Fruit fly (Drosophila melanogaster) whole organism, embryonic: ENCODE data around the gene CG14277.

ENCODE experiments used
- B-H2 ChIP-seq: fragments of 200-800 bp; sonication (Bioruptor generic); optimal IDR thresholded peaks from 2 replicates; lab custom pipeline; 2018; ENCODE audit warnings: missing biosample characterization, mild to moderate bottlenecking, missing genetic modification characterization
- Bteb2 ChIP-seq: fragments of 200-800 bp; sonication (Bioruptor generic); optimal IDR thresholded peaks from 2 replicates; lab custom pipeline; 2016; ENCODE audit warnings: missing biosample characterization, missing genetic modification characterization
- CG10543 ChIP-seq: fragments of 200-800 bp; sonication (Bioruptor generic); optimal IDR thresholded peaks from 3 replicates; lab custom pipeline; 2017; ENCODE audit warnings: missing biosample characterization, mild to moderate bottlenecking, missing genetic modification characterization, moderate library complexity
- CG10979 ChIP-seq: fragments of 200-800 bp; sonication (Bioruptor generic); optimal IDR thresholded peaks from 2 replicates; lab custom pipeline; 2018; ENCODE audit warnings: missing biosample characterization, mild to moderate bottlenecking, missing genetic modification characterization, moderate library complexity
- CG12659 ChIP-seq: fragments of 200-800 bp; sonication (Bioruptor generic); optimal IDR thresholded peaks from 3 replicates; lab custom pipeline; 2017; ENCODE audit warnings: mild to moderate bottlenecking, missing biosample characterization, missing genetic modification reagents, missing genetic modification characterization
- CG12942 ChIP-seq: fragments of 200-800 bp; sonication (Bioruptor generic); optimal IDR thresholded peaks from 3 replicates; lab custom pipeline; 2016; ENCODE audit warnings: missing biosample characterization, missing genetic modification characterization
- CG13287 ChIP-seq: fragments of 200-800 bp; sonication (Bioruptor generic); IDR thresholded peaks from 2 replicates; pipeline ENCODE4 v1.3.6; 2022; ENCODE audit warnings: missing biosample characterization, missing genetic modification characterization; ENCODE audit not compliant: partially characterized antibody
- CG13296 ChIP-seq: fragments of 200-800 bp; sonication (Bioruptor generic); optimal IDR thresholded peaks from 3 replicates; lab custom pipeline; 2018; ENCODE audit warnings: missing biosample characterization, mild to moderate bottlenecking, missing genetic modification characterization
- CG14014 ChIP-seq: fragments of 200-800 bp; sonication (Bioruptor generic); IDR thresholded peaks from 2 replicates; pipeline ENCODE4 v1.3.6; 2022; ENCODE audit warnings: missing biosample characterization, missing genetic modification characterization
- CG1647 ChIP-seq: fragments of 200-800 bp; sonication (Bioruptor generic); optimal IDR thresholded peaks from 3 replicates; lab custom pipeline; 2016; ENCODE audit warnings: missing biosample characterization, missing genetic modification characterization
- CG2678 ChIP-seq: fragments of 200-800 bp; sonication (Bioruptor generic); optimal IDR thresholded peaks from 3 replicates; lab custom pipeline; 2019; ENCODE audit warnings: missing biosample characterization, mild to moderate bottlenecking, missing genetic modification characterization, moderate library complexity
- CG33557 ChIP-seq: fragments of 200-800 bp; sonication (Bioruptor generic); optimal IDR thresholded peaks from 2 replicates; lab custom pipeline; 2019; ENCODE audit warnings: missing biosample characterization, mild to moderate bottlenecking, missing genetic modification characterization, moderate library complexity
- CG4360 ChIP-seq: fragments of 200-800 bp; sonication (Bioruptor generic); IDR thresholded peaks from 2 replicates; pipeline ENCODE4 v1.3.6; 2022; ENCODE audit warnings: missing biosample characterization, missing genetic modification characterization
- CG7839 ChIP-seq: fragments of 200-800 bp; sonication (Bioruptor generic); optimal IDR thresholded peaks from 3 replicates; lab custom pipeline; 2018; ENCODE audit warnings: missing biosample characterization, mild to moderate bottlenecking, missing genetic modification characterization, moderate library complexity
- CG8478 ChIP-seq: fragments of >200 bp; optimal IDR thresholded peaks from 2 replicates; lab custom pipeline; 2018
- CG9727 ChIP-seq: fragments of 200-800 bp; sonication (Bioruptor generic); optimal IDR thresholded peaks from 3 replicates; lab custom pipeline; 2017; ENCODE audit warnings: missing biosample characterization, mild to moderate bottlenecking, missing genetic modification characterization
- Camta ChIP-seq: fragments of 200-800 bp; sonication (Bioruptor generic); optimal IDR thresholded peaks from 2 replicates; lab custom pipeline; 2016; ENCODE audit warnings: missing biosample characterization, missing genetic modification characterization
- CkIIα-i1 ChIP-seq: fragments of 200-800 bp; sonication (Bioruptor generic); IDR thresholded peaks from 2 replicates; pipeline ENCODE4 v1.3.6; 2022; ENCODE audit warnings: missing biosample characterization, missing genetic modification characterization
- Dip3 ChIP-seq: fragments of 200-800 bp; sonication (Bioruptor generic); optimal IDR thresholded peaks from 3 replicates; lab custom pipeline; 2016; ENCODE audit warnings: missing biosample characterization, missing genetic modification characterization
- Doc3 ChIP-seq: fragments of 200-800 bp; sonication (Bioruptor generic); IDR thresholded peaks from 3 replicates; pipeline ENCODE4 v1.3.6; 2022; ENCODE audit warnings: missing biosample characterization, missing genetic modification characterization; ENCODE audit not compliant: partially characterized antibody
- H2.0 ChIP-seq: fragments of 200-800 bp; sonication (Bioruptor generic); IDR thresholded peaks from 2 replicates; pipeline ENCODE4 v1.3.6; 2022; ENCODE audit warnings: missing biosample characterization, missing genetic modification characterization
- Jarid2 ChIP-seq: fragments of 200-800 bp; sonication (Bioruptor generic); optimal IDR thresholded peaks from 3 replicates; lab custom pipeline; 2017; ENCODE audit warnings: mild to moderate bottlenecking, missing biosample characterization, missing genetic modification reagents, missing genetic modification characterization
- MBD-R2 ChIP-seq: fragments of 200-800 bp; sonication (Bioruptor generic); IDR thresholded peaks from 2 replicates; pipeline ENCODE4 v1.3.6; 2022; ENCODE audit warnings: missing biosample characterization, missing genetic modification characterization
- NFAT ChIP-seq: fragments of 200-800 bp; sonication (Bioruptor generic); IDR thresholded peaks from 2 replicates; pipeline ENCODE4 v1.3.6; 2022; ENCODE audit warnings: missing biosample characterization, missing genetic modification characterization
- NK7.1 ChIP-seq: fragments of 200-800 bp; sonication (Bioruptor generic); optimal IDR thresholded peaks from 3 replicates; lab custom pipeline; 2016; ENCODE audit warnings: missing biosample characterization, missing genetic modification characterization
- NfI ChIP-seq: fragments of 200-800 bp; sonication (Bioruptor generic); optimal IDR thresholded peaks from 3 replicates; lab custom pipeline; 2018; ENCODE audit warnings: missing biosample characterization, mild to moderate bottlenecking, missing genetic modification characterization, moderate library complexity
- PHDP ChIP-seq: fragments of 200-800 bp; sonication (Bioruptor generic); optimal IDR thresholded peaks from 3 replicates; lab custom pipeline; 2018; ENCODE audit warnings: missing biosample characterization, mild to moderate bottlenecking, missing genetic modification characterization, moderate library complexity
- Pdp1 ChIP-seq, 2 experiments: fragments of 200-800 bp; sonication (Bioruptor generic); optimal IDR thresholded peaks; 3 replicates each; lab custom pipeline; 2016; ENCODE audit warnings: missing biosample characterization in 2 of 2, missing genetic modification characterization in 2 of 2, mild to moderate bottlenecking in 1 of 2, moderate library complexity in 1 of 2
- Ptx1 ChIP-seq: fragments of 200-800 bp; sonication (Bioruptor generic); IDR thresholded peaks from 2 replicates; pipeline ENCODE4 v1.3.6; 2022; ENCODE audit warnings: missing biosample characterization, missing genetic modification characterization
- Vsx1 ChIP-seq: fragments of 200-800 bp; sonication (Bioruptor generic); optimal IDR thresholded peaks from 2 replicates; lab custom pipeline; 2017; ENCODE audit warnings: missing biosample characterization, mild to moderate bottlenecking, missing genetic modification characterization, missing genetic modification reagents
- Xbp1 ChIP-seq: fragments of 200-800 bp; sonication (Bioruptor generic); optimal IDR thresholded peaks from 3 replicates; lab custom pipeline; 2016; ENCODE audit warnings: missing biosample characterization, mild to moderate bottlenecking, missing genetic modification characterization
- ap ChIP-seq: fragments of 200-800 bp; sonication (Bioruptor generic); IDR thresholded peaks from 2 replicates; pipeline ENCODE4 v1.3.6; 2022; ENCODE audit warnings: missing biosample characterization, missing genetic modification characterization
- ase ChIP-seq: fragments of 200-800 bp; sonication (Bioruptor generic); IDR thresholded peaks from 3 replicates; pipeline ENCODE4 v1.3.6; 2022; ENCODE audit warnings: missing biosample characterization, missing genetic modification characterization
- ash1 ChIP-seq: fragments of 200-800 bp; sonication (Bioruptor generic); optimal IDR thresholded peaks from 2 replicates; lab custom pipeline; 2018; ENCODE audit warnings: missing biosample characterization, mild to moderate bottlenecking, missing genetic modification characterization
- bsh ChIP-seq, 2 experiments: fragments of 200-800 bp; sonication (Bioruptor generic); optimal IDR thresholded peaks; 2 replicates each; lab custom pipeline; 2017 to 2018; ENCODE audit warnings: mild to moderate bottlenecking in 2 of 2, missing biosample characterization in 2 of 2, missing genetic modification characterization in 2 of 2, moderate library complexity in 1 of 2
- cas ChIP-seq: fragments of 200-800 bp; sonication (Bioruptor generic); IDR thresholded peaks from 2 replicates; pipeline ENCODE4 v1.3.6; 2022; ENCODE audit warnings: missing biosample characterization, missing genetic modification characterization
- chn ChIP-seq: fragments of 200-800 bp; sonication (Bioruptor generic); optimal IDR thresholded peaks from 2 replicates; lab custom pipeline; 2016; ENCODE audit warnings: missing biosample characterization, missing genetic modification characterization
- crc ChIP-seq: fragments of 200-800 bp; sonication (Bioruptor generic); optimal IDR thresholded peaks from 2 replicates; lab custom pipeline; 2016; ENCODE audit warnings: missing biosample characterization, missing genetic modification characterization
- dpn ChIP-seq, 2 experiments: fragments of 200-800 bp; sonication (Bioruptor generic); optimal IDR thresholded peaks; 3 replicates each; lab custom pipeline; 2016; ENCODE audit warnings: missing biosample characterization in 2 of 2, missing genetic modification characterization in 2 of 2
- gem ChIP-seq: fragments of 200-800 bp; sonication (Bioruptor generic); optimal IDR thresholded peaks from 2 replicates; lab custom pipeline; 2019; ENCODE audit warnings: missing biosample characterization, mild to moderate bottlenecking, missing genetic modification characterization, moderate library complexity
- gro ChIP-seq: fragments of 200-800 bp; sonication (Bioruptor generic); optimal IDR thresholded peaks from 2 replicates; lab custom pipeline; 2016; ENCODE audit warnings: missing biosample characterization, missing genetic modification characterization
- gt ChIP-seq: fragments of 200-800 bp; sonication (Bioruptor generic); IDR thresholded peaks from 2 replicates; pipeline ENCODE4 v1.3.6; 2022; ENCODE audit warnings: missing biosample characterization, missing genetic modification characterization
- h ChIP-seq: fragments of >200 bp; optimal IDR thresholded peaks from 2 replicates; lab custom pipeline; 2017
- hkb ChIP-seq, 2 experiments: fragments of 200-800 bp in 1 of 2; fragments of >200 bp in 1 of 2; sonication (Bioruptor generic) in 1 of 2; IDR thresholded peaks in 1 of 2; optimal IDR thresholded peaks in 1 of 2; 2 replicates each; pipeline versions ENCODE4 v1.3.6 to Lab custom; 2017 to 2022; ENCODE audit warnings: missing biosample characterization in 1 of 2, missing genetic modification characterization in 1 of 2
- insv ChIP-seq, 2 experiments: fragments of 200-800 bp; sonication (Bioruptor generic); optimal IDR thresholded peaks; 3 replicates each; lab custom pipeline; 2016 to 2018; ENCODE audit warnings: missing biosample characterization in 2 of 2, missing genetic modification characterization in 2 of 2
- inv ChIP-seq: fragments of 200-800 bp; sonication (Bioruptor generic); IDR thresholded peaks from 2 replicates; pipeline ENCODE4 v1.3.6; 2022; ENCODE audit warnings: missing biosample characterization, missing genetic modification characterization; ENCODE audit not compliant: partially characterized antibody
- jumu ChIP-seq: fragments of 200-800 bp; sonication (Bioruptor generic); optimal IDR thresholded peaks from 3 replicates; lab custom pipeline; 2016; ENCODE audit warnings: missing biosample characterization, missing genetic modification characterization
- lbe ChIP-seq: fragments of 200-800 bp; sonication (Bioruptor generic); optimal IDR thresholded peaks from 2 replicates; lab custom pipeline; 2016; ENCODE audit warnings: missing biosample characterization, mild to moderate bottlenecking, missing genetic modification characterization
- maf-S ChIP-seq: fragments of 200-800 bp; sonication (Bioruptor generic); optimal IDR thresholded peaks from 2 replicates; lab custom pipeline; 2016; ENCODE audit warnings: missing biosample characterization, missing genetic modification characterization
- ro ChIP-seq: fragments of 200-800 bp; sonication (Bioruptor generic); IDR thresholded peaks from 2 replicates; pipeline ENCODE4 v1.3.6; 2022; ENCODE audit warnings: missing biosample characterization, missing genetic modification characterization
- vnd ChIP-seq: fragments of 200-800 bp; sonication (Bioruptor generic); IDR thresholded peaks from 3 replicates; pipeline ENCODE4 v1.3.6; 2022; ENCODE audit warnings: missing biosample characterization, missing genetic modification characterization; ENCODE audit not compliant: partially characterized antibody

CG14277 gene

DNA sequence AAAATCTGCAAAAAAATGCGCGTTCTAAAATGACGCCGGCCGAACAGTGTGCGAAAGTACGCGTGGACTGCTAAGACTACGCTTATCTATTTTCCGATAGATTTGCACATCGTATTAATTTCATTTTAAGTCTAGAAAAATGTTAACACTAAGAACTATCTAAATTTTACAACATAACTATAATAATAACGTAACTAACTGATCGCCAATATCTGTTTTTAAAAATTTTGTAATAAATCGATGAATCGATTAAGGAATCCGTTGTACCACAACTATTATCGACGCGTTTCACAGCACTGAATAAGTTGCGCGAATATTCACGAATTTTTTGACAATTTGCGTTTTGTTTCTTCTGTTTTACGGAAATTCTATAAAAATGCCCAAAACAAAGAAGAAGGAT is 31.2 kb upstream of the CG14277 start, which contains the start of gene Ssb-c31a (continued):
- no peak for TF ChIP-seq crc
- TF ChIP-seq CG9727 (GFP tag; lab: Kevin White, UChicago), result peak; percentile 45
- peak; percentile 86 for TF ChIP-seq B-H2 (GFP tag; lab: Kevin White, UChicago)
- peak; percentile 57 for TF ChIP-seq gem (tag; lab: Kevin White, UChicago)
- no peak for TF ChIP-seq Jarid2 (GFP tag; lab: Kevin White, UChicago)
- TF ChIP-seq vnd, result peak; percentile 70
- peak; percentile 56 to 61 for TF ChIP-seq Pdp1 (GFP tag; optimal IDR thresholded peaks at IDR 0.05; lab: Kevin White, UChicago)
- TF ChIP-seq Bteb2 (GFP tag; lab: Kevin White, UChicago), result peak; percentile 41
- TF ChIP-seq NfI (GFP tag; lab: Kevin White, UChicago), result peak; percentile 72
- peak; percentile 44 for TF ChIP-seq CG1647 (GFP tag; lab: Kevin White, UChicago)
- no peak for TF ChIP-seq CkIIα-i1 (GFP tag; lab: Robert Waterston, UW)
- no peak for TF ChIP-seq NFAT (GFP tag; lab: Robert Waterston, UW)
- TF ChIP-seq Ptx1 (GFP tag; lab: Robert Waterston, UW), result peak; percentile 35; the same call in 1 of the 2 replicates
- TF ChIP-seq CG12659 (GFP tag; lab: Kevin White, UChicago), result peak; percentile 73
- peak; percentile 7 for TF ChIP-seq jumu (GFP tag; lab: Kevin White, UChicago)
- no peak for TF ChIP-seq h (lab: Kevin White, UChicago)
- TF ChIP-seq ap (GFP tag; lab: Robert Waterston, UW), result no peak
- TF ChIP-seq CG13287 (GFP tag; lab: Robert Waterston, UW), result peak; percentile 88
- TF ChIP-seq NK7.1 (GFP tag; lab: Kevin White, UChicago), result no peak
- TF ChIP-seq H2.0, result no peak
- TF ChIP-seq ro (GFP tag; lab: Robert Waterston, UW), result no peak
- TF ChIP-seq CG12942, result peak; percentile 45
- peak in 1 of 2 experiments; percentile 45 for TF ChIP-seq bsh (GFP tag; optimal IDR thresholded peaks at IDR 0.05; lab: Kevin White, UChicago)
- TF ChIP-seq ase (GFP tag; lab: Robert Waterston, UW), result no peak
- TF ChIP-seq dpn (GFP tag; optimal IDR thresholded peaks at IDR 0.05; lab: Kevin White, UChicago), result peak; percentile 48 to 57
- peak; percentile 51 for TF ChIP-seq CG10543 (GFP tag; lab: Kevin White, UChicago)
- peak; percentile 43 for TF ChIP-seq PHDP (tag; lab: Kevin White, UChicago)
- no peak for TF ChIP-seq CG14014 (GFP tag; lab: Robert Waterston, UW)
- peak; percentile 90; the same call in 1 of the 2 replicates for TF ChIP-seq MBD-R2 (GFP tag; lab: Robert Waterston, UW)
- no peak for TF ChIP-seq ash1 (GFP tag; lab: Kevin White, UChicago)
- TF ChIP-seq CG2678 (tag; lab: Kevin White, UChicago), result peak; percentile 53
- no peak for TF ChIP-seq Vsx1
- TF ChIP-seq Dip3, result peak; percentile 44
- no peak for TF ChIP-seq CG4360 (GFP tag; lab: Robert Waterston, UW)
- peak; percentile 49 for TF ChIP-seq CG7839 (tag; lab: Kevin White, UChicago)
- peak; percentile 87 for TF ChIP-seq Doc3 (GFP tag; lab: Robert Waterston, UW)
- peak; percentile 51 for TF ChIP-seq maf-S (GFP tag; lab: Kevin White, UChicago)
- peak; percentile 32 for TF ChIP-seq CG10979 (tag; lab: Kevin White, UChicago)
- peak; percentile 44 for TF ChIP-seq CG33557 (GFP tag; lab: Kevin White, UChicago)
- peak; percentile 73 for TF ChIP-seq lbe (GFP tag; lab: Kevin White, UChicago)
- TF ChIP-seq CG8478, result no peak
- no peak for TF ChIP-seq cas
- TF ChIP-seq Xbp1 (GFP tag; lab: Kevin White, UChicago), result peak; percentile 69
- TF ChIP-seq hkb (optimal IDR thresholded peaks at IDR 0.05; lab: Kevin White, UChicago), result no peak
- TF ChIP-seq hkb (GFP tag; IDR thresholded peaks at IDR 0.05; lab: Robert Waterston, UW), result 0 out of 2 replicates have a peak, but pooled peaks have one; percentile 34
- TF ChIP-seq Camta (GFP tag; lab: Kevin White, UChicago), result peak; percentile 26
- TF ChIP-seq gro (GFP tag; lab: Kevin White, UChicago), result peak; percentile 64
- peak; percentile 52 for TF ChIP-seq chn
- peak in 1 of 2 experiments; percentile 34 for TF ChIP-seq insv (GFP tag; optimal IDR thresholded peaks at IDR 0.05; lab: Kevin White, UChicago)
- TF ChIP-seq gt, result no peak
- peak; percentile 62 for TF ChIP-seq CG13296 (GFP tag; lab: Kevin White, UChicago)
- peak; percentile 68 for TF ChIP-seq inv (GFP tag; lab: Robert Waterston, UW)
